Worm (Caenorhabditis elegans) whole organism, early embryonic: Measurements from ENCODE around the gene Y56A3A.16.

Experiments used
- aly-1 ChIP-seq: sonication (generic microtip); optimal IDR thresholded peaks from 2 replicates; lab custom pipeline; 2016; ENCODE audit warnings: missing genetic modification characterization, missing compliant biosample characterization
- ama-1 ChIP-seq: fragments of 150-350 bp; optimal IDR thresholded peaks from 2 replicates; lab custom pipeline; 2014
- flt-1 ChIP-seq: fragments of 200-800 bp; sonication (Bioruptor generic); IDR thresholded peaks from 2 replicates; pipeline ENCODE4 v1.3.6; 2022; ENCODE audit warnings: missing genetic modification characterization, missing compliant biosample characterization
- tbx-11 ChIP-seq: fragments of 200-800 bp; sonication (Bioruptor generic); IDR thresholded peaks from 2 replicates; pipeline ENCODE4 v1.3.6; 2022; ENCODE audit warnings: missing genetic modification characterization, missing compliant biosample characterization

ce11 chrIII:11914220-11914619 is at the start of gene Y56A3A.16:
- no peak for TF ChIP-seq flt-1 (GFP tag; lab: Robert Waterston, UW)
- no peak for TF ChIP-seq ama-1 (lab: Kevin White, UChicago)
- no peak for TF ChIP-seq aly-1 (tag; lab: Kevin White, UChicago)
- TF ChIP-seq tbx-11 = no peak
